Worm (Caenorhabditis elegans) whole organism, L4 larva: Measurements from ENCODE around the gene nfki-1.

Source experiments
- D1046.2 ChIP-seq: fragments of 200-800 bp; sonication (Bioruptor generic); IDR thresholded peaks from 2 replicates; pipeline ENCODE4 v1.3.6; 2022; ENCODE audit warnings: missing genetic modification characterization, missing compliant biosample characterization
- T26A8.4 ChIP-seq: fragments of 200-800 bp; sonication (Bioruptor generic); IDR thresholded peaks from 2 replicates; pipeline ENCODE4 v1.3.6; 2022; ENCODE audit warnings: missing genetic modification characterization, missing compliant biosample characterization
- Y105C5A.15 ChIP-seq: fragments of 200-800 bp; sonication (Bioruptor generic); IDR thresholded peaks from 2 replicates; pipeline ENCODE4 v1.3.6; 2022; ENCODE audit warnings: missing genetic modification characterization, missing compliant biosample characterization
- Y48G9A.11 ChIP-seq: fragments of 200-800 bp; sonication (Bioruptor generic); IDR thresholded peaks from 2 replicates; pipeline ENCODE4 v1.3.6; 2022; ENCODE audit warnings: missing genetic modification reagents, missing genetic modification characterization, missing compliant biosample characterization
- Y75B8A.6 ChIP-seq: fragments of 200-800 bp; sonication (Bioruptor generic); IDR thresholded peaks from 2 replicates; pipeline ENCODE4 v1.3.6; 2022; ENCODE audit warnings: missing genetic modification reagents, missing genetic modification characterization, missing compliant biosample characterization
- ZK337.2 ChIP-seq: fragments of 200-800 bp; sonication (Bioruptor generic); IDR thresholded peaks from 2 replicates; pipeline ENCODE4 v1.3.6; 2022; ENCODE audit warnings: missing genetic modification reagents, missing genetic modification characterization, missing compliant biosample characterization
- aha-1 ChIP-seq: fragments of 150-350 bp; peaks from one replicate; lab custom pipeline; 2014; ENCODE audit warnings: missing biosample characterization, missing genetic modification characterization
- ama-1 ChIP-seq: fragments of 150-350 bp; optimal IDR thresholded peaks from 2 replicates; lab custom pipeline; 2014; ENCODE audit warnings: inconsistent platforms, mixed read lengths
- ceh-20 ChIP-seq: fragments of 200-800 bp; sonication (Bioruptor generic); IDR thresholded peaks from 2 replicates; pipeline ENCODE4 v1.3.6; 2022; ENCODE audit warnings: missing genetic modification reagents, missing genetic modification characterization, missing compliant biosample characterization
- ceh-28 ChIP-seq: fragments of 150-350 bp; optimal IDR thresholded peaks from 2 replicates; lab custom pipeline; 2014; ENCODE audit warnings: missing biosample characterization, missing genetic modification reagents, missing genetic modification characterization
- ceh-44 ChIP-seq: fragments of 200-800 bp; sonication (Bioruptor generic); IDR thresholded peaks from 2 replicates; pipeline ENCODE4 v1.3.6; 2022; ENCODE audit warnings: missing genetic modification reagents, missing genetic modification characterization, missing compliant biosample characterization
- ceh-62 ChIP-seq: sonication (generic microtip); optimal IDR thresholded peaks from 2 replicates; lab custom pipeline; 2017; ENCODE audit warnings: missing biosample characterization, missing genetic modification characterization
- ces-1 ChIP-seq: fragments of 150-350 bp; sonication (generic microtip); optimal IDR thresholded peaks from 4 replicates; lab custom pipeline; 2014; ENCODE audit warnings: missing biosample characterization, missing genetic modification reagents, missing genetic modification characterization
- ctbp-1 ChIP-seq: fragments of 200-800 bp; sonication (Bioruptor generic); IDR thresholded peaks from 2 replicates; pipeline ENCODE4 v1.3.6; 2022; ENCODE audit warnings: missing genetic modification reagents, missing genetic modification characterization, missing compliant biosample characterization
- daf-16 ChIP-seq, 3 experiments: sonication (generic microtip); optimal IDR thresholded peaks; 2 replicates each; lab custom pipeline; 2016 to 2017; ENCODE audit warnings: missing genetic modification characterization in 3 of 3, missing genetic modification reagents in 3 of 3, mild to moderate bottlenecking in 2 of 3, missing compliant biosample characterization in 2 of 3, missing biosample characterization in 1 of 3, moderate library complexity in 1 of 3
- daf-19 ChIP-seq: fragments of 200-800 bp; sonication (Bioruptor generic); conservative IDR thresholded peaks from 2 replicates; pipeline ENCODE4 v1.3.6; 2022; ENCODE audit warnings: missing genetic modification characterization, missing compliant biosample characterization
- daf-8 ChIP-seq: fragments of 200-800 bp; sonication (Bioruptor generic); IDR thresholded peaks from 2 replicates; pipeline ENCODE4 v1.3.6; 2022; ENCODE audit warnings: missing genetic modification characterization, missing compliant biosample characterization
- dmd-8 ChIP-seq: fragments of 200-800 bp; sonication (Bioruptor generic); IDR thresholded peaks from 2 replicates; pipeline ENCODE4 v1.3.6; 2022; ENCODE audit warnings: missing genetic modification characterization, missing compliant biosample characterization
- dve-1 ChIP-seq: sonication (generic microtip); optimal IDR thresholded peaks from 2 replicates; lab custom pipeline; 2017; ENCODE audit warnings: antibody characterized with exemption, mild to moderate bottlenecking, missing genetic modification characterization, missing compliant biosample characterization; ENCODE audit not compliant: insufficient read depth
- fkh-10 ChIP-seq: fragments of 150-350 bp; optimal IDR thresholded peaks from 2 replicates; lab custom pipeline; 2014; ENCODE audit warnings: missing biosample characterization, missing genetic modification reagents, missing genetic modification characterization
- gei-8 ChIP-seq: fragments of 200-800 bp; sonication (Bioruptor generic); optimal IDR thresholded peaks from 2 replicates; lab custom pipeline; 2018; ENCODE audit warnings: mild to moderate bottlenecking, missing genetic modification characterization, missing compliant biosample characterization
- hif-1 ChIP-seq, 2 experiments: sonication (generic microtip); optimal IDR thresholded peaks; 2 replicates each; lab custom pipeline; 2016 to 2017; ENCODE audit warnings: missing compliant biosample characterization in 2 of 2, missing genetic modification characterization in 2 of 2, missing genetic modification reagents in 2 of 2, missing genotype in 2 of 2, mild to moderate bottlenecking in 1 of 2
- hlh-30 ChIP-seq: sonication (generic microtip); optimal IDR thresholded peaks from 2 replicates; lab custom pipeline; 2017; ENCODE audit warnings: antibody characterized with exemption, mild to moderate bottlenecking, missing genetic modification characterization, missing compliant biosample characterization; ENCODE audit not compliant: insufficient read depth
- hmg-1.1 ChIP-seq: fragments of 200-800 bp; sonication (Bioruptor generic); IDR thresholded peaks from 2 replicates; pipeline ENCODE4 v1.3.6; 2022; ENCODE audit warnings: missing genetic modification reagents, missing genetic modification characterization, missing compliant biosample characterization
- lin-1 ChIP-seq: fragments of 200-800 bp; sonication (Bioruptor generic); IDR thresholded peaks from 2 replicates; pipeline ENCODE4 v1.3.6; 2022; ENCODE audit warnings: missing genetic modification reagents, missing genetic modification characterization, missing compliant biosample characterization
- lin-13 ChIP-seq: fragments of 150-350 bp; optimal IDR thresholded peaks from 2 replicates; lab custom pipeline; 2014; ENCODE audit warnings: missing biosample characterization, missing genetic modification reagents, missing genetic modification characterization
- lin-15B ChIP-seq: fragments of 150-350 bp; sonication (generic microtip); optimal IDR thresholded peaks from 3 replicates; lab custom pipeline; 2014; ENCODE audit warnings: missing biosample characterization, missing genetic modification characterization
- lir-3 ChIP-seq: sonication (generic microtip); optimal IDR thresholded peaks from 2 replicates; lab custom pipeline; 2016; ENCODE audit warnings: mild to moderate bottlenecking, missing genetic modification characterization, missing compliant biosample characterization
- lsy-2 ChIP-seq, 2 experiments: fragments of 150-350 bp in 1 of 2; sonication (generic microtip) in 1 of 2; optimal IDR thresholded peaks; 2 replicates each; lab custom pipeline; 2014 to 2017; ENCODE audit warnings: missing biosample characterization in 2 of 2, missing genetic modification characterization in 2 of 2
- mdl-1 ChIP-seq, 2 experiments: fragments of 150-350 bp in 1 of 2; sonication (generic microtip) in 1 of 2; optimal IDR thresholded peaks; 2 replicates each; lab custom pipeline; 2014 to 2017; ENCODE audit warnings: missing biosample characterization in 2 of 2, missing genetic modification characterization in 2 of 2
- mxl-3 ChIP-seq: fragments of 200-800 bp; sonication (Bioruptor generic); optimal IDR thresholded peaks from 2 replicates; lab custom pipeline; 2018; ENCODE audit warnings: mild to moderate bottlenecking, missing genetic modification characterization, missing compliant biosample characterization
- nhr-11 ChIP-seq: fragments of 150-350 bp; optimal IDR thresholded peaks from 2 replicates; lab custom pipeline; 2014; ENCODE audit warnings: missing biosample characterization, missing genetic modification characterization
- nhr-48 ChIP-seq: sonication (generic microtip); optimal IDR thresholded peaks from 2 replicates; lab custom pipeline; 2016; ENCODE audit warnings: mild to moderate bottlenecking, missing genetic modification characterization, missing compliant biosample characterization
- nhr-6 ChIP-seq: fragments of 150-350 bp; optimal IDR thresholded peaks from 2 replicates; lab custom pipeline; 2014; ENCODE audit warnings: missing biosample characterization, missing genetic modification characterization
- nhr-77 ChIP-seq: fragments of 150-350 bp; optimal IDR thresholded peaks from 2 replicates; lab custom pipeline; 2014; ENCODE audit warnings: missing biosample characterization, missing genetic modification characterization
- pha-4 ChIP-seq, 2 experiments: fragments of 150-350 bp in 1 of 2; fragments of 200-800 bp in 1 of 2; sonication (Bioruptor generic) in 1 of 2; IDR thresholded peaks in 1 of 2; optimal IDR thresholded peaks in 1 of 2; 2 replicates each; pipeline versions ENCODE4 v1.3.6 to Lab custom; 2014 to 2022; ENCODE audit warnings: missing genetic modification characterization in 2 of 2, missing genetic modification reagents in 2 of 2, missing biosample characterization in 1 of 2, missing compliant biosample characterization in 1 of 2
- php-3 ChIP-seq: fragments of 200-800 bp; sonication (Bioruptor generic); IDR thresholded peaks from 2 replicates; pipeline ENCODE4 v1.3.6; 2022; ENCODE audit warnings: missing genetic modification reagents, missing genetic modification characterization, missing compliant biosample characterization
- pqm-1 ChIP-seq: sonication (generic microtip); optimal IDR thresholded peaks from 2 replicates; lab custom pipeline; 2017; ENCODE audit warnings: missing biosample characterization, missing genetic modification characterization
- rbr-2 ChIP-seq: sonication (generic microtip); optimal IDR thresholded peaks from 2 replicates; lab custom pipeline; 2016; ENCODE audit warnings: missing genotype, missing genetic modification characterization, missing compliant biosample characterization
- saeg-2 ChIP-seq: fragments of 200-800 bp; sonication (Bioruptor generic); IDR thresholded peaks from 2 replicates; pipeline ENCODE4 v1.3.6; 2022; ENCODE audit warnings: missing genetic modification reagents, missing genetic modification characterization, missing compliant biosample characterization
- sdz-12 ChIP-seq: fragments of 200-800 bp; sonication (Bioruptor generic); optimal IDR thresholded peaks from 2 replicates; lab custom pipeline; 2018; ENCODE audit warnings: mild to moderate bottlenecking, missing genetic modification characterization, missing compliant biosample characterization
- set-16 ChIP-seq: fragments of 200-800 bp; sonication (Bioruptor generic); IDR thresholded peaks from 2 replicates; pipeline ENCODE4 v1.3.6; 2022; ENCODE audit warnings: missing genetic modification reagents, missing genetic modification characterization, missing compliant biosample characterization
- spr-1 ChIP-seq: sonication (generic microtip); optimal IDR thresholded peaks from 2 replicates; lab custom pipeline; 2016; ENCODE audit warnings: mild to moderate bottlenecking, missing genetic modification characterization, missing compliant biosample characterization
- spr-3 ChIP-seq: fragments of 200-800 bp; sonication (Bioruptor generic); optimal IDR thresholded peaks from 2 replicates; lab custom pipeline; 2018; ENCODE audit warnings: mild to moderate bottlenecking, missing genetic modification characterization, missing compliant biosample characterization
- tag-97 ChIP-seq: fragments of 200-800 bp; sonication (Bioruptor generic); IDR thresholded peaks from 2 replicates; pipeline ENCODE4 v1.3.6; 2022; ENCODE audit warnings: missing genetic modification characterization, missing compliant biosample characterization
- unc-39 ChIP-seq: sonication (generic microtip); optimal IDR thresholded peaks from 2 replicates; lab custom pipeline; 2017; ENCODE audit warnings: missing biosample characterization, missing genetic modification characterization
- vab-7 ChIP-seq: fragments of 200-800 bp; sonication (Bioruptor generic); IDR thresholded peaks from 2 replicates; pipeline ENCODE4 v1.3.6; 2022; ENCODE audit warnings: missing genetic modification reagents, missing genetic modification characterization, missing compliant biosample characterization
- zfp-3 ChIP-seq: fragments of 200-800 bp; sonication (Bioruptor generic); conservative IDR thresholded peaks from 2 replicates; pipeline ENCODE4 v1.3.6; 2022; ENCODE audit warnings: missing genetic modification reagents, missing genetic modification characterization, missing compliant biosample characterization
- ztf-7 ChIP-seq: fragments of 150-350 bp; optimal IDR thresholded peaks from 2 replicates; lab custom pipeline; 2014; ENCODE audit warnings: missing biosample characterization, missing genetic modification characterization

The nfki-1 gene

DNA sequence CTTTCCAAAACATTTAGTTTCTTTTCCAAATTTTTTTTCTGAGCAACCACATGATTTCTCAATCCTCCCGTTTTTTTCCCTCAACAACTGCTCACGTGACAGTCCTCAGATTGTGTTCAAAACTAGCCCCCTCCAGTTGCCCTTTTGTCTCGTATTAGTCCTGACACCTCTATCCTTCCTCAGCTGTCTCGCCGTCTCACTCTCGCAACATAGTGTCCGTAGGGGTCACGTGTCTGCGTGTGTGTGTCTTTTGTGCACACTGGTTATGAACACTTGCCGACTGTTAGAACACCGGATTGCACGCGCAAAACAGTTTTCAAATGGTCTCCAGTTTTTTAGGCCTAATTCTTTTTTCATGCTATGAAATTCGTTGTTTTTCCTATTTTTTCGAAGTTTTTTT is 10.2 kb downstream of the nfki-1 start (continued):
- TF ChIP-seq Y48G9A.11 (GFP tag; lab: Robert Waterston, UW), result no peak
- no peak for TF ChIP-seq ceh-62 (tag; lab: Kevin White, UChicago)

DNA sequence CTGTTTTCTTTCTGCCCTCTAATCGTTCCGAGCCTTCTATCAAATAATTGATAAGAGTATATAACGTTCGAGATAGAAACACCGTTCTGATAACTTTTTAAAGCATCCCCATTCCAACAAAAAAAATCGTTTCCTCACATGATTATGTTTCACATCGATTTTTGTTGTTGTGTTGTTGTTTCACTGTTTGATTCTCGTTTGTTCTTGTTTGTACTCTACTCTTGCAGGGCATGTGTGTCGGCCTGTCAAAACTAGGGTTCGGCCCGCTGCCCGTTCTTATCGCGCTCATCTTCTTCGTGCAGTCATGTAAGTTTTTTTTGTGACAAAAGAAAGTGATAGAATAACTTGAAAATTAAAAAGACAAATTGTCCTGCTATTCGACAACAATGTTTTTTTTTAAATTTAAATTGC is 10.7 kb downstream of the nfki-1 start, which contains the start of gene C33A11.2:
TSS of gene C33A11.2 (plus strand) at position 226 of the 411 bp plus-strand sequence.
- TF ChIP-seq unc-39 (tag; lab: Kevin White, UChicago), result no peak
- TF ChIP-seq php-3 (GFP tag; lab: Robert Waterston, UW), result no peak
- TF ChIP-seq ceh-44 (GFP tag; lab: Robert Waterston, UW), result no peak
- no peak for TF ChIP-seq Y105C5A.15
- TF ChIP-seq ama-1 (lab: Kevin White, UChicago), result no peak
- TF ChIP-seq Y48G9A.11 (GFP tag; lab: Robert Waterston, UW), result no peak
- TF ChIP-seq pqm-1 (tag; lab: Kevin White, UChicago), result peak; percentile 61
- TF ChIP-seq lsy-2 (tag; optimal IDR thresholded peaks at IDR 0.05; lab: Kevin White, UChicago), result peak in 1 of 2 experiments; percentile 12
- no peak for TF ChIP-seq vab-7 (GFP tag; lab: Robert Waterston, UW)
- no peak for TF ChIP-seq daf-8 (GFP tag; lab: Robert Waterston, UW)
- no peak for TF ChIP-seq saeg-2
- no peak for TF ChIP-seq lin-15B
- TF ChIP-seq Y75B8A.6 (GFP tag; lab: Robert Waterston, UW), result no peak
- TF ChIP-seq spr-1 (tag; lab: Kevin White, UChicago), result no peak
- TF ChIP-seq ZK337.2 (GFP tag; lab: Robert Waterston, UW), result no peak
- no peak for TF ChIP-seq set-16
- TF ChIP-seq mdl-1 (tag; optimal IDR thresholded peaks at IDR 0.05; lab: Kevin White, UChicago), result peak in 1 of 2 experiments; percentile 49
- TF ChIP-seq T26A8.4 (GFP tag; lab: Robert Waterston, UW), result no peak
- TF ChIP-seq nhr-11 (tag; lab: Kevin White, UChicago), result no peak
- TF ChIP-seq lir-3 (tag; lab: Kevin White, UChicago), result no peak
- TF ChIP-seq ces-1, result no peak
- no peak for TF ChIP-seq ceh-28 (tag; lab: Kevin White, UChicago)
- peak; percentile 85 for TF ChIP-seq aha-1 (tag; lab: Kevin White, UChicago)
- no peak for TF ChIP-seq mxl-3 (GFP tag; lab: Kevin White, UChicago)
- TF ChIP-seq spr-3 (GFP tag; lab: Kevin White, UChicago), result no peak
- no peak for TF ChIP-seq nhr-48 (tag; lab: Kevin White, UChicago)
- TF ChIP-seq ztf-7, result no peak
- no peak for TF ChIP-seq daf-16 (GFP tag; optimal IDR thresholded peaks at IDR 0.05; lab: Kevin White, UChicago)
- peak; percentile 96 for TF ChIP-seq daf-16 (tag; optimal IDR thresholded peaks at IDR 0.05; lab: Kevin White, UChicago)
- peak; percentile 69 for TF ChIP-seq nhr-77 (tag; lab: Kevin White, UChicago)
- no peak for TF ChIP-seq lin-13
- TF ChIP-seq sdz-12, result no peak
- TF ChIP-seq tag-97 (GFP tag; lab: Robert Waterston, UW), result no peak
- no peak for TF ChIP-seq rbr-2 (tag; lab: Kevin White, UChicago)
- no peak for TF ChIP-seq fkh-10 (GFP tag; lab: Kevin White, UChicago)
- no peak for TF ChIP-seq daf-19 (GFP tag; lab: Robert Waterston, UW)
- peak; percentile 66 for TF ChIP-seq hlh-30 (tag; lab: Kevin White, UChicago)
- TF ChIP-seq dmd-8, result no peak
- TF ChIP-seq hmg-1.1, result no peak
- no peak for TF ChIP-seq ctbp-1
- TF ChIP-seq dve-1 (tag; lab: Kevin White, UChicago), result peak; percentile 72
- no peak for TF ChIP-seq zfp-3 (GFP tag; lab: Robert Waterston, UW)
- no peak for TF ChIP-seq ceh-62 (tag; lab: Kevin White, UChicago)
- no peak for TF ChIP-seq gei-8
- TF ChIP-seq hif-1 (tag; optimal IDR thresholded peaks at IDR 0.05; lab: Kevin White, UChicago), result peak in 1 of 2 experiments; percentile 68
- TF ChIP-seq ceh-20 (GFP tag; lab: Robert Waterston, UW), result peak; percentile 35; the same call in 1 of the 2 replicates
- TF ChIP-seq nhr-6 (tag; lab: Kevin White, UChicago), result no peak
- no peak for TF ChIP-seq pha-4 (GFP tag; IDR thresholded peaks at IDR 0.05; lab: Robert Waterston, UW)
- TF ChIP-seq pha-4 (tag; optimal IDR thresholded peaks at IDR 0.05; lab: Kevin White, UChicago), result no peak
- TF ChIP-seq D1046.2 (GFP tag; lab: Robert Waterston, UW), result no peak
- TF ChIP-seq lin-1, result 0 out of 2 replicates have a peak, but pooled peaks have one; percentile 17
